Fruit fly (Drosophila melanogaster): ENCODE measurements around the gene SsRbeta.

DNA sequence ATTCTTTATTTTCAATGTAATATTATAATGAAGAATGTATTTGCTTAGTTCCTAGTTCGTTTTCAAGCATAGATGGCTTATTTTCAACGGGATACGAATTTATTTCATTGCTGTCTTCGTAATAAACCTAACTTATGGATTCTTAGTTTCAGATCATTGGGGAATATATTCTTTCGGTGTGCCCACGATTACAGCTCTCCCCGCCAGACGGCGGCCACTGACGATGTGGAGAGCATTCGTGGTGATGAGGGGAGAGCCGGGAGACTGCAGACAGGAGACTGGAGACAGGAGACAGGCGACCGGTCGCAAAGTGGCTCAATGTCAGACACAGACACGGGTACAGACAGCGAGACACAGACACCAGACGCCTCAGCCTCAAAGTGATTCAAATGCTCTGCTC, 47.9 kb downstream of the SsRbeta start:
- no peak for TF ChIP-seq CG8478 (optimal IDR thresholded peaks at IDR 0.05)
- no peak for TF ChIP-seq CTCF (optimal IDR thresholded peaks at IDR 0.05)

Measured in S2 (cell line).